Fruit fly (Drosophila melanogaster): ENCODE results near the gene exex.
A peak's percentile ranks its signal among the peaks of the same experiment; 100 is the strongest.

exex gene

dm6 chr3L:7988828-7989673 lies 41.1 kb downstream of the exex start (continued):
- peak; percentile 22 for TF ChIP-seq CG15073 (GFP tag; optimal IDR thresholded peaks at IDR 0.05)
- peak; percentile 68 for TF ChIP-seq CG17385 (GFP tag; optimal IDR thresholded peaks at IDR 0.05)
- peak; percentile 52 for TF ChIP-seq Sry-β (GFP tag; optimal IDR thresholded peaks at IDR 0.05)
- TF ChIP-seq dm (GFP tag; optimal IDR thresholded peaks at IDR 0.05), result no peak
- no peak for TF ChIP-seq pita (GFP tag; optimal IDR thresholded peaks at IDR 0.05)
- no peak for TF ChIP-seq dati (GFP tag; IDR thresholded peaks at IDR 0.05)
- TF ChIP-seq CG9437 (GFP tag; optimal IDR thresholded peaks at IDR 0.05), result peak; percentile 60
- TF ChIP-seq toy (GFP tag; IDR thresholded peaks at IDR 0.05), result no peak
- TF ChIP-seq HLHmδ (GFP tag; optimal IDR thresholded peaks at IDR 0.05), result no peak
- peak; percentile 79 for TF ChIP-seq kni (GFP tag; optimal IDR thresholded peaks at IDR 0.05)
- no peak for TF ChIP-seq ttk (GFP tag; IDR thresholded peaks at IDR 0.05)
- peak; percentile 7 for TF ChIP-seq mam (GFP tag; optimal IDR thresholded peaks at IDR 0.05)
- no peak for TF ChIP-seq CG13287 (GFP tag; IDR thresholded peaks at IDR 0.05; ENCODE audit: partially characterized antibody)
- peak; percentile 69 for TF ChIP-seq ATbp (GFP tag; optimal IDR thresholded peaks at IDR 0.05)
- no peak for TF ChIP-seq CG1792 (GFP tag; optimal IDR thresholded peaks at IDR 0.05)
- TF ChIP-seq CG6813 (GFP tag; optimal IDR thresholded peaks at IDR 0.05), result peak; percentile 60
- TF ChIP-seq D (optimal IDR thresholded peaks at IDR 0.05), result no peak
- TF ChIP-seq D (GFP tag; optimal IDR thresholded peaks at IDR 0.05), result peak; percentile 85
- TF ChIP-seq grn (GFP tag; optimal IDR thresholded peaks at IDR 0.05), result peak; percentile 14
- TF ChIP-seq Blimp-1 (GFP tag; optimal IDR thresholded peaks at IDR 0.05), result peak; percentile 88
- TF ChIP-seq trh (GFP tag; optimal IDR thresholded peaks at IDR 0.05), result peak; percentile 9
- no peak for TF ChIP-seq bbx (GFP tag; IDR thresholded peaks at IDR 0.05; ENCODE audit: partially characterized antibody)
- peak; percentile 21 for TF ChIP-seq NC2α (GFP tag; optimal IDR thresholded peaks at IDR 0.05)
- no peak for TF ChIP-seq CG12744 (GFP tag; optimal IDR thresholded peaks at IDR 0.05)
- no peak for TF ChIP-seq CG13894 (tag; optimal IDR thresholded peaks at IDR 0.05)
- no peak for TF ChIP-seq CG7786 (GFP tag; optimal IDR thresholded peaks at IDR 0.05)
- peak; percentile 72 for TF ChIP-seq bcd (GFP tag; optimal IDR thresholded peaks at IDR 0.05)
- TF ChIP-seq Meics (GFP tag; optimal IDR thresholded peaks at IDR 0.05), result peak; percentile 26
- TF ChIP-seq CG8290 (GFP tag; optimal IDR thresholded peaks at IDR 0.05), result peak; percentile 55
- TF ChIP-seq CG8290 (tag; optimal IDR thresholded peaks at IDR 0.05), result no peak
- TF ChIP-seq grau (tag; optimal IDR thresholded peaks at IDR 0.05), result peak; percentile 68
- peak; percentile 49 for TF ChIP-seq seq (GFP tag; IDR thresholded peaks at IDR 0.05)

- TF ChIP-seq CG30020 (tag; optimal IDR thresholded peaks at IDR 0.05) (no peak), CG16813 (GFP tag; IDR thresholded peaks at IDR 0.05; ENCODE audit: partially characterized antibody) (no peak), CG12071 (GFP tag; optimal IDR thresholded peaks at IDR 0.05) (no peak), Ets65A (GFP tag) (peak; percentile 61), CG18262 (tag; optimal IDR thresholded peaks at IDR 0.05) (no peak), Drgx (GFP tag; IDR thresholded peaks at IDR 0.05) (peak; percentile 54; the same call in 1 of the 2 replicates)
Measured at dm6 chr3L:7990256-7990655, 42.3 kb downstream of the exex start.

- TF ChIP-seq sens (GFP tag), result no peak
- no peak for TF ChIP-seq Chrac-16 (GFP tag; optimal IDR thresholded peaks at IDR 0.05)
- TF ChIP-seq caup (GFP tag; optimal IDR thresholded peaks at IDR 0.05; ENCODE audit: severe bottlenecking), result no peak
- peak; percentile 29; the same call in 1 of the 2 replicates for TF ChIP-seq crol (GFP tag; IDR thresholded peaks at IDR 0.05)
- TF ChIP-seq CG7271 (tag; optimal IDR thresholded peaks at IDR 0.05), result no peak
- 0 out of 2 replicates have a peak, but pooled peaks have one; percentile 33 for TF ChIP-seq chm (GFP tag; IDR thresholded peaks at IDR 0.05)
- no peak for TF ChIP-seq CG7372 (GFP tag; IDR thresholded peaks at IDR 0.05)
Measured at dm6 chr3L:7992854-7993253, 44.9 kb downstream of the exex start.

Measured in whole organism, embryonic.